Fruit fly (Drosophila melanogaster): ENCODE data around the gene LanA.

LanA gene

dm6 chr3L:6184884-6185438 is 32.9 kb downstream of the LanA start, which contains the start of the genes D19B and CG43293 (continued):
- TF ChIP-seq CG6791 (GFP tag; IDR thresholded peaks at IDR 0.05; ENCODE audit: partially characterized antibody) (peak; percentile 59; the same call in 2 of the 3 replicates), CG13123 (GFP tag; optimal IDR thresholded peaks at IDR 0.05) (peak; percentile 72), C15 (GFP tag; IDR thresholded peaks at IDR 0.05) (peak; percentile 89), Xbp1 (GFP tag; optimal IDR thresholded peaks at IDR 0.05) (peak; percentile 94), Poxn (GFP tag; IDR thresholded peaks at IDR 0.05) (peak; percentile 73), CG12155 (GFP tag; optimal IDR thresholded peaks at IDR 0.05) (peak; percentile 100), Neu2 (GFP tag; optimal IDR thresholded peaks at IDR 0.05; ENCODE audit: borderline replicate concordance) (peak; percentile 26), HHEX (GFP tag; optimal IDR thresholded peaks at IDR 0.05) (peak; percentile 84), hb (GFP tag; IDR thresholded peaks at IDR 0.05; ENCODE audit: partially characterized antibody) (no peak), Nf-YA (GFP tag; IDR thresholded peaks at IDR 0.05) (peak; percentile 70), BtbVII (GFP tag; optimal IDR thresholded peaks at IDR 0.05) (peak; percentile 81), jing (GFP tag; optimal IDR thresholded peaks at IDR 0.05) (no peak), CG15696 (tag; optimal IDR thresholded peaks at IDR 0.05) (peak; percentile 58), btn (GFP tag; optimal IDR thresholded peaks at IDR 0.05) (peak; percentile 67), YL-1 (GFP tag; optimal IDR thresholded peaks at IDR 0.05) (peak; percentile 95), CG2712 (tag; optimal IDR thresholded peaks at IDR 0.05) (peak; percentile 91), Usf (GFP tag; optimal IDR thresholded peaks at IDR 0.05) (peak; percentile 72), fd64A (GFP tag; optimal IDR thresholded peaks at IDR 0.05) (peak; percentile 64), esg (GFP tag; conservative IDR thresholded peaks at IDR 0.05) (peak; percentile 84), nerfin-2 (GFP tag; IDR thresholded peaks at IDR 0.05; ENCODE audit: partially characterized antibody) (peak; percentile 77), CG11456 (GFP tag; IDR thresholded peaks at IDR 0.05) (peak; percentile 98), CG31441 (GFP tag; IDR thresholded peaks at IDR 0.05) (peak; percentile 79), CG9932 (GFP tag; IDR thresholded peaks at IDR 0.05) (peak; percentile 95), luna (GFP tag; optimal IDR thresholded peaks at IDR 0.05) (peak; percentile 11), NFAT (GFP tag; IDR thresholded peaks at IDR 0.05) (peak; percentile 96), fd102C (GFP tag; optimal IDR thresholded peaks at IDR 0.05) (peak; percentile 12), CG1603 (tag; optimal IDR thresholded peaks at IDR 0.05) (peak; percentile 91), Doc2 (GFP tag; IDR thresholded peaks at IDR 0.05) (no peak), Bdp1 (GFP tag; optimal IDR thresholded peaks at IDR 0.05) (peak; percentile 52), tap (tag; optimal IDR thresholded peaks at IDR 0.05) (peak; percentile 75), Ada2b (GFP tag; IDR thresholded peaks at IDR 0.05) (peak; percentile 90), CG4854 (GFP tag; optimal IDR thresholded peaks at IDR 0.05) (peak; percentile 73), NK7.1 (GFP tag; optimal IDR thresholded peaks at IDR 0.05) (peak; percentile 73), insv (GFP tag; optimal IDR thresholded peaks at IDR 0.05) (peak in 1 of 2 experiments; percentile 69), dimm (GFP tag; IDR thresholded peaks at IDR 0.05) (peak; percentile 73), CG15011 (GFP tag; optimal IDR thresholded peaks at IDR 0.05) (no peak), chm (GFP tag; IDR thresholded peaks at IDR 0.05) (peak; percentile 97), CG17829 (tag; optimal IDR thresholded peaks at IDR 0.05) (peak; percentile 89), CG13424 (tag; optimal IDR thresholded peaks at IDR 0.05) (peak; percentile 87), Ptx1 (GFP tag; IDR thresholded peaks at IDR 0.05) (peak; percentile 94), CG13296 (GFP tag; optimal IDR thresholded peaks at IDR 0.05) (peak; percentile 88), amos (GFP tag; IDR thresholded peaks at IDR 0.05; ENCODE audit: partially characterized antibody) (peak; percentile 55; the same call in 1 of the 2 replicates), chinmo (GFP tag; IDR thresholded peaks at IDR 0.05; ENCODE audit: partially characterized antibody) (peak; percentile 98), CG14965 (GFP tag; optimal IDR thresholded peaks at IDR 0.05; ENCODE audit: borderline replicate concordance) (no peak), CG16863 (GFP tag; optimal IDR thresholded peaks at IDR 0.05) (peak; percentile 80), Vsx1 (GFP tag; optimal IDR thresholded peaks at IDR 0.05) (no peak), HLH4C (GFP tag; IDR thresholded peaks at IDR 0.05; ENCODE audit: partially characterized antibody) (peak; percentile 43; the same call in 1 of the 3 replicates), lola (GFP tag; optimal IDR thresholded peaks at IDR 0.05) (peak in 1 of 3 experiments; percentile 66), Dek (tag; optimal IDR thresholded peaks at IDR 0.05) (peak; percentile 90)
